Fruit fly (Drosophila melanogaster) whole organism, embryonic: ENCODE data around the gene Set2.

Experiments used
- Atf3 ChIP-seq: fragments of 200-800 bp; sonication (Bioruptor generic); optimal IDR thresholded peaks from 3 replicates; lab custom pipeline; 2016; ENCODE audit warnings: missing biosample characterization, missing genetic modification characterization
- Bgb ChIP-seq: fragments of 200-800 bp; sonication (Bioruptor generic); IDR thresholded peaks from 2 replicates; pipeline ENCODE4 v1.3.6; 2022; ENCODE audit warnings: missing biosample characterization, missing genetic modification characterization; ENCODE audit not compliant: partially characterized antibody
- Blimp-1 ChIP-seq: fragments of 200-800 bp; sonication (Bioruptor generic); optimal IDR thresholded peaks from 3 replicates; lab custom pipeline; 2018; ENCODE audit warnings: missing biosample characterization, missing genetic modification characterization, mild to moderate bottlenecking, moderate library complexity, missing genetic modification reagents
- CG10147 ChIP-seq: fragments of 200-800 bp; sonication (Bioruptor generic); optimal IDR thresholded peaks from 2 replicates; lab custom pipeline; 2019; ENCODE audit warnings: missing biosample characterization, mild to moderate bottlenecking, missing genetic modification characterization, moderate library complexity
- CG10654 ChIP-seq: fragments of 200-800 bp; sonication (Bioruptor generic); optimal IDR thresholded peaks from 2 replicates; lab custom pipeline; 2016; ENCODE audit warnings: missing biosample characterization, missing genetic modification characterization
- CG11247 ChIP-seq: fragments of 200-800 bp; sonication (Bioruptor generic); IDR thresholded peaks from 2 replicates; pipeline ENCODE4 v1.3.6; 2022; ENCODE audit warnings: missing biosample characterization, missing genetic modification characterization
- CG11695 ChIP-seq: fragments of 200-800 bp; sonication (Bioruptor generic); IDR thresholded peaks from 3 replicates; pipeline ENCODE4 v1.3.6; 2022; ENCODE audit warnings: missing biosample characterization, missing genetic modification characterization
- CG12071 ChIP-seq: fragments of 200-800 bp; sonication (Bioruptor generic); optimal IDR thresholded peaks from 3 replicates; lab custom pipeline; 2018; ENCODE audit warnings: missing biosample characterization, mild to moderate bottlenecking, missing genetic modification characterization
- CG1647 ChIP-seq: fragments of 200-800 bp; sonication (Bioruptor generic); optimal IDR thresholded peaks from 3 replicates; lab custom pipeline; 2016; ENCODE audit warnings: missing biosample characterization, missing genetic modification characterization
- CG16863 ChIP-seq: fragments of 200-800 bp; sonication (Bioruptor generic); optimal IDR thresholded peaks from 3 replicates; lab custom pipeline; 2016; ENCODE audit warnings: missing biosample characterization, missing genetic modification characterization
- CG1792 ChIP-seq: fragments of 200-800 bp; sonication (Bioruptor generic); optimal IDR thresholded peaks from 2 replicates; lab custom pipeline; 2016; ENCODE audit warnings: missing biosample characterization, missing genetic modification characterization
- CG32767 ChIP-seq: fragments of 200-800 bp; sonication (Bioruptor generic); IDR thresholded peaks from 2 replicates; pipeline ENCODE4 v1.3.6; 2022; ENCODE audit warnings: missing biosample characterization, missing genetic modification characterization
- CG4617 ChIP-seq: fragments of 200-800 bp; sonication (Bioruptor generic); optimal IDR thresholded peaks from 3 replicates; lab custom pipeline; 2016; ENCODE audit warnings: missing biosample characterization, missing genetic modification characterization, borderline replicate concordance
- CG5180 ChIP-seq: fragments of 200-800 bp; sonication (Bioruptor generic); optimal IDR thresholded peaks from 3 replicates; lab custom pipeline; 2017; ENCODE audit warnings: missing biosample characterization, missing genetic modification characterization, mild to moderate bottlenecking, moderate library complexity, missing genetic modification reagents
- CG6854 ChIP-seq: fragments of 200-800 bp; sonication (Bioruptor generic); optimal IDR thresholded peaks from 3 replicates; lab custom pipeline; 2017; ENCODE audit warnings: missing biosample characterization, mild to moderate bottlenecking, missing genetic modification characterization
- CG7963 ChIP-seq: fragments of 200-800 bp; sonication (Bioruptor generic); IDR thresholded peaks from 3 replicates; pipeline ENCODE4 v1.3.6; 2022; ENCODE audit warnings: missing biosample characterization, missing genetic modification characterization; ENCODE audit not compliant: partially characterized antibody
- CG8924 ChIP-seq: fragments of 200-800 bp; optimal IDR thresholded peaks from 3 replicates; lab custom pipeline; 2019; ENCODE audit warnings: missing biosample characterization, mild to moderate bottlenecking, missing genetic modification characterization, moderate library complexity
- CG9727 ChIP-seq: fragments of 200-800 bp; sonication (Bioruptor generic); optimal IDR thresholded peaks from 3 replicates; lab custom pipeline; 2017; ENCODE audit warnings: missing biosample characterization, mild to moderate bottlenecking, missing genetic modification characterization
- CG9797 ChIP-seq: fragments of 200-800 bp; sonication (Bioruptor generic); optimal IDR thresholded peaks from 3 replicates; lab custom pipeline; 2018; ENCODE audit warnings: missing biosample characterization, mild to moderate bottlenecking, missing genetic modification characterization
- Dp ChIP-seq: fragments of 200-800 bp; sonication (Bioruptor generic); optimal IDR thresholded peaks from 2 replicates; lab custom pipeline; 2018; ENCODE audit warnings: missing biosample characterization, mild to moderate bottlenecking, missing genetic modification characterization, moderate library complexity
- Fer1 ChIP-seq: fragments of 200-800 bp; sonication (Bioruptor generic); optimal IDR thresholded peaks from 2 replicates; lab custom pipeline; 2017; ENCODE audit warnings: missing biosample characterization, mild to moderate bottlenecking, missing genetic modification characterization
- Hand ChIP-seq: fragments of 200-800 bp; sonication (Bioruptor generic); optimal IDR thresholded peaks from 2 replicates; lab custom pipeline; 2017; ENCODE audit warnings: mild to moderate bottlenecking, missing biosample characterization, missing genetic modification reagents, missing genetic modification characterization
- Hmr ChIP-seq: fragments of 200-800 bp; sonication (Bioruptor generic); optimal IDR thresholded peaks from 3 replicates; lab custom pipeline; 2017; ENCODE audit warnings: mild to moderate bottlenecking, missing biosample characterization, missing genetic modification reagents, missing genetic modification characterization
- Hr51 ChIP-seq, 2 experiments: fragments of 200-800 bp; sonication (Bioruptor generic); optimal IDR thresholded peaks; 2 replicates in 1 of 2; 3 replicates in 1 of 2; lab custom pipeline; 2016 to 2018; ENCODE audit warnings: missing biosample characterization in 2 of 2, missing genetic modification characterization in 2 of 2, mild to moderate bottlenecking in 1 of 2, moderate library complexity in 1 of 2
- MTF-1 ChIP-seq: fragments of 200-800 bp; sonication (Bioruptor generic); optimal IDR thresholded peaks from 2 replicates; lab custom pipeline; 2018; ENCODE audit warnings: missing biosample characterization, mild to moderate bottlenecking, missing genetic modification characterization, borderline replicate concordance
- NC2α ChIP-seq: fragments of 200-800 bp; sonication (Bioruptor generic); optimal IDR thresholded peaks from 2 replicates; lab custom pipeline; 2016; ENCODE audit warnings: missing biosample characterization, missing genetic modification characterization
- NFAT ChIP-seq: fragments of 200-800 bp; sonication (Bioruptor generic); IDR thresholded peaks from 2 replicates; pipeline ENCODE4 v1.3.6; 2022; ENCODE audit warnings: missing biosample characterization, missing genetic modification characterization
- PHDP ChIP-seq: fragments of 200-800 bp; sonication (Bioruptor generic); optimal IDR thresholded peaks from 3 replicates; lab custom pipeline; 2018; ENCODE audit warnings: missing biosample characterization, mild to moderate bottlenecking, missing genetic modification characterization, moderate library complexity
- Pdp1 ChIP-seq, 2 experiments: fragments of 200-800 bp; sonication (Bioruptor generic); optimal IDR thresholded peaks; 3 replicates each; lab custom pipeline; 2016; ENCODE audit warnings: missing biosample characterization in 2 of 2, missing genetic modification characterization in 2 of 2, mild to moderate bottlenecking in 1 of 2, moderate library complexity in 1 of 2
- Sry-δ ChIP-seq: fragments of 200-800 bp; sonication (Bioruptor generic); optimal IDR thresholded peaks from 2 replicates; lab custom pipeline; 2016; ENCODE audit warnings: missing biosample characterization, missing genetic modification characterization
- ab ChIP-seq: fragments of 200-800 bp; sonication (Bioruptor generic); optimal IDR thresholded peaks from 2 replicates; lab custom pipeline; 2016; ENCODE audit warnings: missing biosample characterization, missing genetic modification characterization
- ase ChIP-seq: fragments of 200-800 bp; sonication (Bioruptor generic); IDR thresholded peaks from 3 replicates; pipeline ENCODE4 v1.3.6; 2022; ENCODE audit warnings: missing biosample characterization, missing genetic modification characterization
- bowl ChIP-seq: fragments of 200-800 bp; sonication (Bioruptor generic); IDR thresholded peaks from 2 replicates; pipeline ENCODE4 v1.3.6; 2022; ENCODE audit warnings: missing biosample characterization, missing genetic modification characterization
- br ChIP-seq: fragments of >200 bp; optimal IDR thresholded peaks from 2 replicates; lab custom pipeline; 2017
- bsh ChIP-seq, 2 experiments: fragments of 200-800 bp; sonication (Bioruptor generic); optimal IDR thresholded peaks; 2 replicates each; lab custom pipeline; 2017 to 2018; ENCODE audit warnings: mild to moderate bottlenecking in 2 of 2, missing biosample characterization in 2 of 2, missing genetic modification characterization in 2 of 2, moderate library complexity in 1 of 2
- cas ChIP-seq: fragments of 200-800 bp; sonication (Bioruptor generic); IDR thresholded peaks from 2 replicates; pipeline ENCODE4 v1.3.6; 2022; ENCODE audit warnings: missing biosample characterization, missing genetic modification characterization
- ci ChIP-seq: fragments of 200-800 bp; sonication (Bioruptor generic); IDR thresholded peaks from 3 replicates; pipeline ENCODE4 v1.3.6; 2022; ENCODE audit warnings: missing biosample characterization, missing genetic modification characterization
- gem ChIP-seq: fragments of 200-800 bp; sonication (Bioruptor generic); optimal IDR thresholded peaks from 2 replicates; lab custom pipeline; 2019; ENCODE audit warnings: missing biosample characterization, mild to moderate bottlenecking, missing genetic modification characterization, moderate library complexity
- gt ChIP-seq: fragments of 200-800 bp; sonication (Bioruptor generic); IDR thresholded peaks from 2 replicates; pipeline ENCODE4 v1.3.6; 2022; ENCODE audit warnings: missing biosample characterization, missing genetic modification characterization
- lov ChIP-seq, 2 experiments: fragments of 200-800 bp in 1 of 2; fragments of >200 bp in 1 of 2; sonication (Bioruptor generic) in 1 of 2; IDR thresholded peaks in 1 of 2; optimal IDR thresholded peaks in 1 of 2; 2 replicates in 1 of 2; 3 replicates in 1 of 2; pipeline versions ENCODE4 v1.3.6 to Lab custom; 2017 to 2022; ENCODE audit warnings: missing biosample characterization in 1 of 2, missing genetic modification characterization in 1 of 2
- mam ChIP-seq: fragments of 200-800 bp; sonication (Bioruptor generic); optimal IDR thresholded peaks from 3 replicates; lab custom pipeline; 2016; ENCODE audit warnings: missing biosample characterization, missing genetic modification characterization
- onecut ChIP-seq: fragments of 200-800 bp; sonication (Bioruptor generic); IDR thresholded peaks from 2 replicates; pipeline ENCODE4 v1.3.6; 2022; ENCODE audit warnings: missing biosample characterization, missing genetic modification characterization
- pum ChIP-seq: fragments of 200-800 bp; sonication (Bioruptor generic); optimal IDR thresholded peaks from 2 replicates; lab custom pipeline; 2016; ENCODE audit warnings: missing biosample characterization, missing genetic modification characterization
- ro ChIP-seq: fragments of 200-800 bp; sonication (Bioruptor generic); IDR thresholded peaks from 2 replicates; pipeline ENCODE4 v1.3.6; 2022; ENCODE audit warnings: missing biosample characterization, missing genetic modification characterization
- run ChIP-seq: fragments of 200-800 bp; sonication (Bioruptor generic); optimal IDR thresholded peaks from 3 replicates; lab custom pipeline; 2018; ENCODE audit warnings: missing biosample characterization, mild to moderate bottlenecking, missing genetic modification characterization
- seq ChIP-seq: fragments of 200-800 bp; sonication (Bioruptor generic); IDR thresholded peaks from 2 replicates; pipeline ENCODE4 v1.3.6; 2022; ENCODE audit warnings: missing biosample characterization, missing genetic modification characterization
- sisA ChIP-seq: fragments of 200-800 bp; sonication (Bioruptor generic); IDR thresholded peaks from 2 replicates; pipeline ENCODE4 v1.3.6; 2022; ENCODE audit warnings: missing biosample characterization, missing genetic modification characterization
- twi ChIP-seq: fragments of 200-800 bp; optimal IDR thresholded peaks from 2 replicates; lab custom pipeline; 2019; ENCODE audit warnings: missing biosample characterization, mild to moderate bottlenecking, missing genetic modification characterization, moderate library complexity
- unpg ChIP-seq: fragments of 200-800 bp; sonication (Bioruptor generic); optimal IDR thresholded peaks from 3 replicates; lab custom pipeline; 2018; ENCODE audit warnings: missing biosample characterization, mild to moderate bottlenecking, missing genetic modification characterization, moderate library complexity
- zfh2 ChIP-seq: fragments of 200-800 bp; sonication (Bioruptor generic); optimal IDR thresholded peaks from 2 replicates; lab custom pipeline; 2016; ENCODE audit warnings: missing biosample characterization, missing genetic modification characterization

Set2 gene

dm6 chrX:13383770-13384169, 29.3 kb upstream of the Set2 start (continued):
- peak; percentile 27 for TF ChIP-seq CG10654 (GFP tag; lab: Kevin White, UChicago)
- peak; percentile 66 for TF ChIP-seq sisA (GFP tag; lab: Robert Waterston, UW)
- TF ChIP-seq Sry-δ (GFP tag; lab: Kevin White, UChicago) = peak; percentile 15
- no peak for TF ChIP-seq CG9797
- TF ChIP-seq zfh2 (GFP tag; lab: Kevin White, UChicago) = peak; percentile 70
- no peak for TF ChIP-seq gt (GFP tag; lab: Robert Waterston, UW)
- TF ChIP-seq seq (GFP tag; lab: Robert Waterston, UW) = no peak
- no peak for TF ChIP-seq CG6854
- peak; percentile 40 for TF ChIP-seq ab (GFP tag; lab: Kevin White, UChicago)
- no peak for TF ChIP-seq Hand
- peak; percentile 64 for TF ChIP-seq pum (GFP tag; lab: Kevin White, UChicago)
- no peak for TF ChIP-seq ro (GFP tag; lab: Robert Waterston, UW)
- TF ChIP-seq Dp (GFP tag; lab: Kevin White, UChicago) = peak; percentile 9
- no peak for TF ChIP-seq bowl (GFP tag; lab: Robert Waterston, UW)
- TF ChIP-seq CG8924 (tag; lab: Kevin White, UChicago) = peak; percentile 19
- peak; percentile 17 for TF ChIP-seq CG4617 (GFP tag; lab: Kevin White, UChicago)
- TF ChIP-seq Blimp-1 (GFP tag; lab: Kevin White, UChicago) = peak; percentile 20
- no peak for TF ChIP-seq CG7963
- peak; percentile 21 for TF ChIP-seq CG16863 (GFP tag; lab: Kevin White, UChicago)
- TF ChIP-seq Hr51 (GFP tag; optimal IDR thresholded peaks at IDR 0.05; lab: Kevin White, UChicago) = peak in 1 of 2 experiments; percentile 42
- TF ChIP-seq cas (GFP tag; lab: Robert Waterston, UW) = 0 out of 2 replicates have a peak, but pooled peaks have one; percentile 20
- no peak for TF ChIP-seq NC2α
- peak; percentile 32 for TF ChIP-seq unpg (GFP tag; lab: Kevin White, UChicago)
- TF ChIP-seq PHDP (tag; lab: Kevin White, UChicago) = peak; percentile 2
- TF ChIP-seq run (tag; lab: Kevin White, UChicago) = no peak
- TF ChIP-seq Pdp1 (GFP tag; optimal IDR thresholded peaks at IDR 0.05; lab: Kevin White, UChicago) = peak; percentile 57 to 70
- TF ChIP-seq Fer1 = peak; percentile 38
- peak; percentile 44 for TF ChIP-seq MTF-1 (GFP tag; lab: Kevin White, UChicago)
- peak; percentile 19 to 28 for TF ChIP-seq bsh (GFP tag; optimal IDR thresholded peaks at IDR 0.05; lab: Kevin White, UChicago)
- TF ChIP-seq CG10147 (GFP tag; lab: Kevin White, UChicago) = peak; percentile 19
- TF ChIP-seq CG11695 (GFP tag; lab: Robert Waterston, UW) = peak; percentile 59
- peak; percentile 30; the same call in 1 of the 3 replicates for TF ChIP-seq ase (GFP tag; lab: Robert Waterston, UW)
- peak; percentile 66 for TF ChIP-seq ci (GFP tag; lab: Robert Waterston, UW)
- peak; percentile 99 for TF ChIP-seq onecut
- TF ChIP-seq CG5180 (GFP tag; lab: Kevin White, UChicago) = peak; percentile 12
- TF ChIP-seq Atf3 (GFP tag; lab: Kevin White, UChicago) = no peak
- TF ChIP-seq CG1647 (GFP tag; lab: Kevin White, UChicago) = peak; percentile 43
- peak; percentile 47 for TF ChIP-seq gem (tag; lab: Kevin White, UChicago)
- TF ChIP-seq NFAT (GFP tag; lab: Robert Waterston, UW) = peak; percentile 83
- peak; percentile 35 for TF ChIP-seq CG12071
- TF ChIP-seq CG32767 (GFP tag; lab: Robert Waterston, UW) = peak; percentile 98
- TF ChIP-seq br (lab: Kevin White, UChicago) = no peak
- peak; percentile 41; the same call in 1 of the 2 replicates for TF ChIP-seq Bgb (GFP tag; lab: Robert Waterston, UW)
- TF ChIP-seq CG11247 (GFP tag; lab: Robert Waterston, UW) = peak; percentile 41; the same call in 1 of the 2 replicates
- no peak for TF ChIP-seq twi (tag; lab: Kevin White, UChicago)
- TF ChIP-seq lov (optimal IDR thresholded peaks at IDR 0.05; lab: Kevin White, UChicago) = no peak
- TF ChIP-seq lov (GFP tag; IDR thresholded peaks at IDR 0.05; lab: Robert Waterston, UW) = no peak
- TF ChIP-seq Hmr (GFP tag; lab: Kevin White, UChicago) = peak; percentile 50
- TF ChIP-seq CG9727 = peak; percentile 10
- TF ChIP-seq mam (GFP tag; lab: Kevin White, UChicago) = peak; percentile 80
- no peak for TF ChIP-seq CG1792 (GFP tag; lab: Kevin White, UChicago)
